Worm (Caenorhabditis elegans) whole organism, mixed stage, embryonic: ENCODE data around the gene srh-128.

ENCODE experiments used
- elt-1 ChIP-seq: sonication (generic microtip); optimal IDR thresholded peaks from 2 replicates; lab custom pipeline; 2017; ENCODE audit warnings: missing genetic modification characterization, mild to moderate bottlenecking, missing compliant biosample characterization, antibody characterized with exemption, moderate library complexity, borderline replicate concordance; ENCODE audit not compliant: insufficient read depth
- elt-3 ChIP-seq: fragments of 150-350 bp; optimal IDR thresholded peaks from 2 replicates; lab custom pipeline; 2014; ENCODE audit warnings: missing biosample characterization, missing genetic modification characterization
- lin-13 ChIP-seq: fragments of 150-350 bp; optimal IDR thresholded peaks from 2 replicates; lab custom pipeline; 2014; ENCODE audit warnings: missing biosample characterization, missing genetic modification characterization
- nhr-237 ChIP-seq: fragments of 150-350 bp; optimal IDR thresholded peaks from 2 replicates; lab custom pipeline; 2014; ENCODE audit warnings: missing biosample characterization, missing genetic modification characterization
- nhr-28 ChIP-seq: fragments of 150-350 bp; optimal IDR thresholded peaks from 2 replicates; lab custom pipeline; 2014; ENCODE audit warnings: missing biosample characterization, missing genetic modification characterization
- nhr-76 ChIP-seq: sonication (generic microtip); optimal IDR thresholded peaks from 2 replicates; lab custom pipeline; 2017; ENCODE audit warnings: missing biosample characterization, missing genetic modification characterization
- pha-4 ChIP-seq: fragments of 150-350 bp; optimal IDR thresholded peaks from 2 replicates; lab custom pipeline; 2018; ENCODE audit warnings: missing biosample characterization, missing genetic modification reagents, missing genetic modification characterization
- snpc-4 ChIP-seq: fragments of 150-350 bp; optimal IDR thresholded peaks from 2 replicates; lab custom pipeline; 2014; ENCODE audit warnings: missing biosample characterization, missing genetic modification characterization
- unc-39 ChIP-seq: fragments of 150-350 bp; optimal IDR thresholded peaks from 2 replicates; lab custom pipeline; 2014; ENCODE audit warnings: missing biosample characterization, missing genetic modification characterization
- unc-62 ChIP-seq: fragments of 150-350 bp; optimal IDR thresholded peaks from 2 replicates; lab custom pipeline; 2014; ENCODE audit warnings: missing biosample characterization, missing genetic modification reagents, missing genetic modification characterization

DNA sequence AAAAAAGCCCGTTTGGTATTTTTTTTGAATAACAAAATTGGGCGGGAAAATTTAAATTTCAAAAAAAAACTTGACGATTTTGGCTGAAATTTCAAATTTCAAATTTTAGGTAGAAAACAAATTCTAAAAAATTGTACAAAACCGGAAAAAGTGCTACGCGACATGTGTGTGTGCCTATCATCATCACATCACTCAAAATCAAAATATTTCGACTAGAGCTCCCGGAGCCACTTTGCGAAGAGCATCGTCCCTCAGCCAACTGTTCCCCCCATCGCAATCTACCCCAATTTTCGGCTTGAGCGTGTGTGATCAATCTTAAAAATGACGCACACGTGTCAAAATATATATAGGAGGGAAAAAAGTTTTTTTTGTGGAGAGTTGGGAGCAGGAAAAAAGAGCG, 21.7 kb upstream of the srh-128 start:
- no peak for TF ChIP-seq pha-4
- no peak for TF ChIP-seq lin-13 (tag; lab: Kevin White, UChicago)
- TF ChIP-seq nhr-28, result no peak
- TF ChIP-seq nhr-237 (tag; lab: Kevin White, UChicago), result no peak
- TF ChIP-seq elt-3 (tag; lab: Kevin White, UChicago), result no peak
- TF ChIP-seq unc-39 (tag; lab: Kevin White, UChicago), result no peak
- TF ChIP-seq unc-62, result peak; percentile 63
- no peak for TF ChIP-seq elt-1 (tag; lab: Kevin White, UChicago)
- TF ChIP-seq snpc-4 (tag; lab: Kevin White, UChicago), result no peak
- TF ChIP-seq nhr-76 (tag; lab: Kevin White, UChicago), result no peak
